Fruit fly (Drosophila melanogaster) whole organism, prepupa: ENCODE measurements around the gene lost.

Experiments used
- CG11762 ChIP-seq: fragments of 200-800 bp; sonication (Bioruptor generic); optimal IDR thresholded peaks from 3 replicates; lab custom pipeline; 2016; ENCODE audit warnings: missing biosample characterization, missing genetic modification characterization; ENCODE audit not compliant: insufficient read depth
- CG11902 ChIP-seq: fragments of 200-800 bp; sonication (Bioruptor generic); optimal IDR thresholded peaks from 3 replicates; lab custom pipeline; 2016; ENCODE audit warnings: missing biosample characterization, missing genetic modification characterization
- CG15336 ChIP-seq: fragments of 200-800 bp; sonication (Bioruptor generic); IDR thresholded peaks from 2 replicates; pipeline ENCODE4 v1.3.6; 2022; ENCODE audit warnings: missing biosample characterization, missing genetic modification characterization
- CG4318 ChIP-seq: fragments of 200-800 bp; sonication (Bioruptor generic); optimal IDR thresholded peaks from 3 replicates; lab custom pipeline; 2017; ENCODE audit warnings: missing biosample characterization, mild to moderate bottlenecking, missing genetic modification characterization
- Eip78C ChIP-seq: fragments of 200-800 bp; sonication (Bioruptor generic); peaks from one replicate; lab custom pipeline; 2016; ENCODE audit warnings: missing biosample characterization, missing genetic modification characterization
- Ets96B ChIP-seq: fragments of 200-800 bp; optimal IDR thresholded peaks from 2 replicates; lab custom pipeline; 2019; ENCODE audit warnings: missing biosample characterization, mild to moderate bottlenecking, missing genetic modification characterization, moderate library complexity
- Gug ChIP-seq: fragments of 200-800 bp; sonication (Bioruptor generic); IDR thresholded peaks from 2 replicates; pipeline ENCODE4 v1.3.6; 2022; ENCODE audit warnings: missing biosample characterization, missing genetic modification characterization
- Hr39 ChIP-seq: fragments of 200-800 bp; sonication (Bioruptor generic); optimal IDR thresholded peaks from 2 replicates; lab custom pipeline; 2016; ENCODE audit warnings: missing biosample characterization, missing genetic modification characterization
- Lpt ChIP-seq: fragments of 200-800 bp; sonication (Bioruptor generic); optimal IDR thresholded peaks from 3 replicates; lab custom pipeline; 2016; ENCODE audit warnings: missing biosample characterization, missing genetic modification characterization
- OdsH ChIP-seq: fragments of 200-800 bp; sonication (Bioruptor generic); optimal IDR thresholded peaks from 3 replicates; lab custom pipeline; 2016; ENCODE audit warnings: missing biosample characterization, missing genetic modification characterization
- Sox14 ChIP-seq: fragments of 200-800 bp; sonication (Bioruptor generic); optimal IDR thresholded peaks from 3 replicates; lab custom pipeline; 2016; ENCODE audit warnings: missing biosample characterization, missing genetic modification characterization
- fd59A ChIP-seq: fragments of 200-800 bp; sonication (Bioruptor generic); optimal IDR thresholded peaks from 2 replicates; lab custom pipeline; 2017; ENCODE audit warnings: missing biosample characterization, mild to moderate bottlenecking, missing genetic modification characterization, missing genetic modification reagents
- spab ChIP-seq: fragments of 200-800 bp; sonication (Bioruptor generic); optimal IDR thresholded peaks from 2 replicates; lab custom pipeline; 2017; ENCODE audit warnings: missing biosample characterization, mild to moderate bottlenecking, missing genetic modification characterization, missing genetic modification reagents

dm6 chr3R:4449256-4449655 lies 46.4 kb downstream of the lost start:
- TF ChIP-seq CG4318 (GFP tag; lab: Kevin White, UChicago) (no peak), Hr39 (GFP tag; lab: Kevin White, UChicago) (no peak), Sox14 (GFP tag; lab: Kevin White, UChicago) (no peak), Ets96B (tag; lab: Kevin White, UChicago) (no peak), CG11902 (GFP tag; lab: Kevin White, UChicago) (no peak), Gug (no peak), Eip78C (GFP tag; lab: Kevin White, UChicago) (no peak), OdsH (GFP tag; lab: Kevin White, UChicago) (no peak), Lpt (GFP tag; lab: Kevin White, UChicago) (no peak), spab (no peak), CG15336 (GFP tag; lab: Robert Waterston, UW) (no peak), CG11762 (GFP tag; lab: Kevin White, UChicago) (no peak), fd59A (GFP tag; lab: Kevin White, UChicago) (no peak)
